Worm (Caenorhabditis elegans): ENCODE measurements around the gene R05F9.9.
A peak's percentile ranks its signal among the peaks of the same experiment; 100 is the strongest.

R05F9.9 gene

DNA sequence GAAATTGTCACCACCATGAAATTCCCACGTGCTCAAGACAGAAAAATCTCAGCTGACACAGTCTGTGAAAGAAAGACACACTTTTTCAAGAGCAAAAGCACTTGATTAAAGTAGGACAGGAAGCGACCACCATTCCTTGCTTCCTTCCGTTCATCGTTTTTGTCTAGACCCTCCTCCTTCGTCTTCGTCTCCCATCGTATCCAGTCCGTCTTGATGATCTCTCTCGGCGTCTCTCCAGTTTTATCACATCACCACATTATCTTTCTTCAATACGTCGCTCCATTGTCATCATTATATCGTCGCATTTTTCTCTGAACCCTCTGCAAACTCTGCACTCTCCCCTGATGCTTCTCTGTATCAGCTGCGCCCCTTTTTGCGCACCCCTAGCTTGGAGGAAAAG, 6.3 kb upstream of the R05F9.9 start (continued):
- TF ChIP-seq snu-23 (GFP tag; optimal IDR thresholded peaks at IDR 0.05) (peak; percentile 14), nhr-76 (tag; optimal IDR thresholded peaks at IDR 0.05) (no peak), unc-62 (GFP tag; optimal IDR thresholded peaks at IDR 0.05) (no peak), ceh-90 (tag; optimal IDR thresholded peaks at IDR 0.05) (no peak), nhr-237 (tag; optimal IDR thresholded peaks at IDR 0.05) (no peak), nhr-20 (tag; optimal IDR thresholded peaks at IDR 0.05) (no peak), dsc-1 (tag; optimal IDR thresholded peaks at IDR 0.05) (no peak), pqm-1 (tag; optimal IDR thresholded peaks at IDR 0.05) (no peak), vab-15 (tag; optimal IDR thresholded peaks at IDR 0.05) (no peak), fkh-10 (GFP tag; optimal IDR thresholded peaks at IDR 0.05) (no peak), lin-14 (GFP tag; optimal IDR thresholded peaks at IDR 0.05) (peak; percentile 77), swsn-7 (tag; optimal IDR thresholded peaks at IDR 0.05) (no peak), C04F5.9 (tag; optimal IDR thresholded peaks at IDR 0.05) (no peak), aha-1 (tag; optimal IDR thresholded peaks at IDR 0.05) (no peak), snpc-4 (tag; optimal IDR thresholded peaks at IDR 0.05) (no peak), tbx-2 (tag; optimal IDR thresholded peaks at IDR 0.05) (peak; percentile 27), dpl-1 (GFP tag; optimal IDR thresholded peaks at IDR 0.05) (peak in 1 of 3 experiments; percentile 2), blmp-1 (tag; optimal IDR thresholded peaks at IDR 0.05) (peak; percentile 9), mdl-1 (tag; optimal IDR thresholded peaks at IDR 0.05) (no peak), jun-1 (tag; optimal IDR thresholded peaks at IDR 0.05) (no peak), hlh-17 (GFP tag; optimal IDR thresholded peaks at IDR 0.05; ENCODE audit: borderline replicate concordance) (no peak), lsy-2 (tag; optimal IDR thresholded peaks at IDR 0.05) (peak in 1 of 2 experiments; percentile 5), nhr-84 (tag; optimal IDR thresholded peaks at IDR 0.05) (no peak), nhr-85 (tag) (no peak)

DNA sequence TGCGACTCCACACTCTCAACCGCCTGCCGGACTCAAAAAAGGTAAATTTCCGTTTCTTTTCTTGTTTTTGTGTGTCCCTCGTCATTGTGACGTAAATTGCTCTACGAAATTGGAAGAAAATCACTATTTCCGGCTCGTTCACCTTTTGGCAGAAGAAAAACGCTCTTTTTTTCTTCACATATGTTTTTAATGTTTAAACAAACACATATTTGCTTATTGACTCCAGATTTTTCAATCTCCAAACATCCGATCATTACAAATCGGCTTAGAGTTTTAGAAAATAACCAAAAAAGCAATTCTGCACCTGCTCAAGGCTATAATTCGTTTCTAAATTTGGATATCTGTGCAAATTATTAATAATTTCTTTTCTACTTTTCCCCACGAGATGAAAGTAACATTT, 4.0 kb upstream of the R05F9.9 start:
- TF ChIP-seq mdl-1 (tag; optimal IDR thresholded peaks at IDR 0.05) (no peak), lin-35 (GFP tag; optimal IDR thresholded peaks at IDR 0.05) (no peak), fkh-4 (tag; optimal IDR thresholded peaks at IDR 0.05; ENCODE audit: borderline replicate concordance) (peak; percentile 77), C04F5.9 (tag; optimal IDR thresholded peaks at IDR 0.05) (no peak), dsc-1 (tag; optimal IDR thresholded peaks at IDR 0.05) (peak; percentile 92), ceh-63 (GFP tag; optimal IDR thresholded peaks at IDR 0.05) (no peak), unc-130 (tag; optimal IDR thresholded peaks at IDR 0.05) (no peak), ztf-11 (tag; optimal IDR thresholded peaks at IDR 0.05) (no peak)

DNA sequence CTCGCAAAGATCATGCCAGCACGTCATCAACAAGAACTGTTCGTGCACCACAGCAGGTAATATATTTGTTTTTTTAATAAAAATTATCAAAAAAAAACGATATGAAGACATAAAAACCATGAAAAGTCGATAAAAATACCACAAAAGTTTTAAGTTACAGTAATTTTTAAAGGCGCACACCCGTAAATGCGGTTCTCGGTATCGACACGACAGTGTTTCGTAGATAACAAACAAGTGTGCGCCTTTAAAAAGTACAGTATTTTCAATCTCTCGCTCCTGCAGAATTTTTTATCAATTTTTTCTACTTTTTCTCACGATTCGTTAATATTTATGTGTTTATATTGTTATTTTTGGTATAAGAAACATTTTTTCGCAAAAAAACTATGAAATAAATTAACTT, 3.4 kb upstream of the R05F9.9 start:
- TF ChIP-seq irx-1 (tag; optimal IDR thresholded peaks at IDR 0.05) (no peak), sox-4 (tag; optimal IDR thresholded peaks at IDR 0.05) (no peak), zag-1 (tag; optimal IDR thresholded peaks at IDR 0.05) (no peak), tbx-2 (tag; optimal IDR thresholded peaks at IDR 0.05) (no peak), egl-27 (tag; optimal IDR thresholded peaks at IDR 0.05) (no peak), ceh-82 (tag; optimal IDR thresholded peaks at IDR 0.05) (no peak), C34B4.2 (tag; optimal IDR thresholded peaks at IDR 0.05) (no peak), zip-4 (GFP tag; optimal IDR thresholded peaks at IDR 0.05) (no peak), mab-9 (GFP tag; IDR thresholded peaks at IDR 0.05) (no peak), nhr-19 (GFP tag; conservative IDR thresholded peaks at IDR 0.05) (no peak), nhr-77 (tag; optimal IDR thresholded peaks at IDR 0.05) (no peak), ceh-90 (tag; optimal IDR thresholded peaks at IDR 0.05) (no peak), nhr-85 (tag) (no peak), mef-2 (tag; optimal IDR thresholded peaks at IDR 0.05) (no peak), lsy-2 (tag; optimal IDR thresholded peaks at IDR 0.05) (no peak), lin-14 (GFP tag; optimal IDR thresholded peaks at IDR 0.05) (no peak), hlh-4 (tag; optimal IDR thresholded peaks at IDR 0.05) (no peak), nhr-71 (tag; optimal IDR thresholded peaks at IDR 0.05) (no peak), lir-3 (tag; optimal IDR thresholded peaks at IDR 0.05; ENCODE audit: poor library complexity) (no peak), elt-2 (tag; optimal IDR thresholded peaks at IDR 0.05) (no peak)

Measured in whole organism, L1 larva.